Fruit fly (Drosophila melanogaster) whole organism, wandering third instar larva: Measurements from ENCODE around the gene NaPi-III.

Source experiments
- Abd-B ChIP-seq: fragments of >200 bp; optimal IDR thresholded peaks from 2 replicates; lab custom pipeline; 2017; ENCODE audit warnings: missing biosample characterization, missing genetic modification characterization
- CG32264 ChIP-seq: fragments of 200-800 bp; sonication (Bioruptor generic); optimal IDR thresholded peaks from 2 replicates; lab custom pipeline; 2016; ENCODE audit warnings: missing biosample characterization, missing genetic modification characterization
- CG9705 ChIP-seq: fragments of 200-800 bp; sonication (Bioruptor generic); optimal IDR thresholded peaks from 2 replicates; lab custom pipeline; 2018; ENCODE audit warnings: missing biosample characterization, mild to moderate bottlenecking, missing genetic modification characterization
- CrebA ChIP-seq: fragments of 200-800 bp; sonication (Bioruptor generic); optimal IDR thresholded peaks from 2 replicates; lab custom pipeline; 2016; ENCODE audit warnings: missing biosample characterization, mild to moderate bottlenecking, missing genetic modification characterization, borderline replicate concordance
- Dfd ChIP-seq: fragments of >200 bp; optimal IDR thresholded peaks from 2 replicates; lab custom pipeline; 2017; ENCODE audit warnings: missing biosample characterization, missing genetic modification characterization
- Dif ChIP-seq: fragments of 200-275, 200-300 bp; sonication (Bioruptor generic); optimal IDR thresholded peaks from 2 replicates; lab custom pipeline; 2018; ENCODE audit warnings: missing biosample characterization, missing genetic modification characterization; ENCODE audit not compliant: partially characterized antibody
- GATAd ChIP-seq: sonication (Bioruptor generic); optimal IDR thresholded peaks from 2 replicates; lab custom pipeline; 2016; ENCODE audit warnings: missing biosample characterization, missing genetic modification characterization
- HLH106 ChIP-seq: fragments of 200-800 bp; optimal IDR thresholded peaks from 3 replicates; lab custom pipeline; 2019; ENCODE audit warnings: missing biosample characterization, mild to moderate bottlenecking, missing genetic modification characterization, moderate library complexity
- Hnf4 ChIP-seq: fragments of 200-800 bp; sonication (Bioruptor generic); optimal IDR thresholded peaks from 2 replicates; lab custom pipeline; 2016; ENCODE audit warnings: missing biosample characterization, mild to moderate bottlenecking, missing genetic modification characterization
- Hr78 ChIP-seq: fragments of >200 bp; optimal IDR thresholded peaks from 2 replicates; lab custom pipeline; 2017; ENCODE audit warnings: missing biosample characterization, missing genetic modification characterization
- Hr83 ChIP-seq: fragments of 200-300 bp; sonication (Bioruptor generic); optimal IDR thresholded peaks from 2 replicates; lab custom pipeline; 2016; ENCODE audit warnings: missing biosample characterization, mild to moderate bottlenecking, missing genetic modification characterization, moderate library complexity; ENCODE audit not compliant: poor library complexity, severe bottlenecking
- Jra ChIP-seq: sonication (Bioruptor generic); optimal IDR thresholded peaks from 2 replicates; lab custom pipeline; 2016; ENCODE audit warnings: missing biosample characterization, missing genetic modification characterization
- Mio ChIP-seq: sonication (Bioruptor generic); optimal IDR thresholded peaks from 2 replicates; lab custom pipeline; 2016; ENCODE audit warnings: missing biosample characterization, missing genetic modification characterization
- Myc ChIP-seq: fragments of >200 bp; optimal IDR thresholded peaks from 2 replicates; lab custom pipeline; 2017
- N ChIP-seq: fragments of >200 bp; optimal IDR thresholded peaks from 2 replicates; lab custom pipeline; 2018; ENCODE audit warnings: missing biosample characterization, missing external identifiers, missing genetic modification characterization
- OdsH ChIP-seq: fragments of 200-800 bp; sonication (Bioruptor generic); optimal IDR thresholded peaks from 2 replicates; lab custom pipeline; 2016; ENCODE audit warnings: missing biosample characterization, mild to moderate bottlenecking, missing genetic modification characterization
- Rel ChIP-seq, 2 experiments: fragments of 200-800 bp; sonication (Bioruptor generic) in 1 of 2; optimal IDR thresholded peaks; 2 replicates in 1 of 2; 3 replicates in 1 of 2; lab custom pipeline; 2016 to 2019; ENCODE audit warnings: mild to moderate bottlenecking in 2 of 2, missing biosample characterization in 2 of 2, missing genetic modification characterization in 2 of 2, moderate library complexity in 1 of 2
- Sp1 ChIP-seq: fragments of 200-800 bp; sonication (Bioruptor generic); optimal IDR thresholded peaks from 3 replicates; lab custom pipeline; 2019; ENCODE audit warnings: missing biosample characterization, mild to moderate bottlenecking, missing genetic modification characterization, moderate library complexity
- Vsx2 ChIP-seq: fragments of 200-300, 225-300 bp; sonication (Bioruptor generic); optimal IDR thresholded peaks from 2 replicates; lab custom pipeline; 2018; ENCODE audit warnings: missing biosample characterization, missing genetic modification characterization; ENCODE audit not compliant: partially characterized antibody
- br ChIP-seq: fragments of 200-800 bp; sonication (Bioruptor generic); optimal IDR thresholded peaks from 2 replicates; lab custom pipeline; 2016; ENCODE audit warnings: missing biosample characterization, missing genetic modification characterization
- brk ChIP-seq: fragments of 200-800 bp; sonication (Bioruptor generic); optimal IDR thresholded peaks from 2 replicates; lab custom pipeline; 2016; ENCODE audit warnings: missing biosample characterization, mild to moderate bottlenecking, missing genetic modification characterization
- dl ChIP-seq, 2 experiments: fragments of 175-275, 200-275 bp in 1 of 2; fragments of 200-275 bp in 1 of 2; sonication (Bioruptor generic); optimal IDR thresholded peaks; lab custom pipeline; 2018; ENCODE audit warnings: mild to moderate bottlenecking in 2 of 2, missing biosample characterization in 2 of 2, missing genetic modification characterization in 2 of 2, moderate library complexity in 2 of 2; ENCODE audit not compliant: partially characterized antibody in 2 of 2, insufficient read depth in 1 of 2
- dmrt93B ChIP-seq: fragments of 200-800 bp; sonication (Bioruptor generic); optimal IDR thresholded peaks from 2 replicates; lab custom pipeline; 2018; ENCODE audit warnings: missing biosample characterization, mild to moderate bottlenecking, missing genetic modification characterization
- dsf ChIP-seq: sonication (Bioruptor generic); optimal IDR thresholded peaks from 2 replicates; lab custom pipeline; 2016; ENCODE audit warnings: missing biosample characterization, missing genetic modification characterization, borderline replicate concordance
- ey ChIP-seq: fragments of 200-800 bp; sonication (Bioruptor generic); optimal IDR thresholded peaks from 2 replicates; lab custom pipeline; 2016; ENCODE audit warnings: missing biosample characterization, missing genetic modification characterization
- foxo ChIP-seq, 2 experiments: fragments of 200-800 bp; sonication (Bioruptor generic); optimal IDR thresholded peaks; 2 replicates in 1 of 2; 3 replicates in 1 of 2; lab custom pipeline; 2016 to 2017; ENCODE audit warnings: missing biosample characterization in 2 of 2, missing genetic modification characterization in 2 of 2
- h ChIP-seq: fragments of 200-800 bp; sonication (Bioruptor generic); optimal IDR thresholded peaks from 3 replicates; lab custom pipeline; 2016; ENCODE audit warnings: missing biosample characterization, mild to moderate bottlenecking, missing genetic modification characterization
- jim ChIP-seq: fragments of 175-275, 200-325 bp; sonication (Bioruptor generic); optimal IDR thresholded peaks from 2 replicates; lab custom pipeline; 2016; ENCODE audit warnings: missing biosample characterization, mild to moderate bottlenecking, missing genetic modification characterization
- lola ChIP-seq: fragments of >200 bp; optimal IDR thresholded peaks from 2 replicates; lab custom pipeline; 2017; ENCODE audit warnings: missing biosample characterization, missing genetic modification characterization
- pan ChIP-seq: fragments of >200 bp; optimal IDR thresholded peaks from 2 replicates; lab custom pipeline; 2017
- psq ChIP-seq: fragments of 200-800 bp; sonication (Bioruptor generic); optimal IDR thresholded peaks from 3 replicates; lab custom pipeline; 2017; ENCODE audit warnings: missing biosample characterization, mild to moderate bottlenecking, missing genetic modification characterization, moderate library complexity
- rgr ChIP-seq: fragments of 200-800 bp; sonication (Bioruptor generic); optimal IDR thresholded peaks from 3 replicates; lab custom pipeline; 2016; ENCODE audit warnings: missing biosample characterization, mild to moderate bottlenecking, missing genetic modification characterization
- sage ChIP-seq: fragments of 200-800 bp; sonication (Bioruptor generic); optimal IDR thresholded peaks from 2 replicates; lab custom pipeline; 2016; ENCODE audit warnings: missing biosample characterization, mild to moderate bottlenecking, missing genetic modification characterization
- sv ChIP-seq: fragments of 200-800 bp; sonication (Bioruptor generic); optimal IDR thresholded peaks from 3 replicates; lab custom pipeline; 2016; ENCODE audit warnings: missing biosample characterization, missing genetic modification characterization
- tai ChIP-seq: sonication (Bioruptor generic); optimal IDR thresholded peaks from 2 replicates; lab custom pipeline; 2016; ENCODE audit warnings: missing biosample characterization, missing genetic modification characterization
- usp ChIP-seq: fragments of >200 bp; optimal IDR thresholded peaks from 2 replicates; lab custom pipeline; 2017; ENCODE audit warnings: missing biosample characterization, missing genetic modification characterization
- woc ChIP-seq: sonication (Bioruptor generic); optimal IDR thresholded peaks from 2 replicates; lab custom pipeline; 2016; ENCODE audit warnings: missing biosample characterization, mild to moderate bottlenecking, missing genetic modification characterization

NaPi-III gene

DNA sequence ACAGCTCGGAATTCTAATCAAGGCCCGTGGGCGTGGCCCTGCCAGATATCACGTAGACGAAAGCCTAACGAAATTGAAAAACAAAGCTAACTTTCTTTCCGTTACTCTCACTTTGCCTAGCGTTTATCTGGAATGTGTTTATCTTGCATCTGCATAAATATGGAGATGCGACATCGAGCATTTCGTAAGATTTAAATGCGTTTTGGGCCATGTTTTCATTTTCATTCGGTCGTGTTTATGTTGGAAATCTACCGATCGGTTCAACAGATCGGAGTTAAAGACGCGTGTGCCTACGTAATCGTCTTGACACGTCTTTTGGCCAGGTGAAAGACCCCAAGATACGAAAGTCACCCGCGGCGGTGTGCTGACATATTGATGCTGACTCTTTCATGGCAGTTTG is 24.5 kb downstream of the NaPi-III start:
- no peak for TF ChIP-seq CG32264
- no peak for TF ChIP-seq sv (GFP tag; lab: Kevin White, UChicago)
- TF ChIP-seq Dfd (GFP tag; lab: Kevin White, UChicago) = no peak
- no peak for TF ChIP-seq dmrt93B (GFP tag; lab: Kevin White, UChicago)

dm6 chr3L:11148478-11149251 is 25.5 kb downstream of the NaPi-III start:
- no peak for TF ChIP-seq tai
- TF ChIP-seq Vsx2 (GFP tag; lab: Kevin White, UChicago) = no peak
- TF ChIP-seq dmrt93B (GFP tag; lab: Kevin White, UChicago) = no peak
- no peak for TF ChIP-seq CrebA (GFP tag; lab: Kevin White, UChicago)
- no peak for TF ChIP-seq Sp1
- no peak for TF ChIP-seq N (GFP tag; lab: Kevin White, UChicago)
- no peak for TF ChIP-seq dsf (GFP tag; lab: Kevin White, UChicago)
- no peak for TF ChIP-seq rgr
- TF ChIP-seq sage (GFP tag; lab: Kevin White, UChicago) = no peak
- TF ChIP-seq Hr78 (GFP tag; lab: Kevin White, UChicago) = no peak
- no peak for TF ChIP-seq CG32264
- no peak for TF ChIP-seq woc (GFP tag; lab: Kevin White, UChicago)
- no peak for TF ChIP-seq HLH106
- no peak for TF ChIP-seq br (GFP tag; lab: Kevin White, UChicago)

DNA sequence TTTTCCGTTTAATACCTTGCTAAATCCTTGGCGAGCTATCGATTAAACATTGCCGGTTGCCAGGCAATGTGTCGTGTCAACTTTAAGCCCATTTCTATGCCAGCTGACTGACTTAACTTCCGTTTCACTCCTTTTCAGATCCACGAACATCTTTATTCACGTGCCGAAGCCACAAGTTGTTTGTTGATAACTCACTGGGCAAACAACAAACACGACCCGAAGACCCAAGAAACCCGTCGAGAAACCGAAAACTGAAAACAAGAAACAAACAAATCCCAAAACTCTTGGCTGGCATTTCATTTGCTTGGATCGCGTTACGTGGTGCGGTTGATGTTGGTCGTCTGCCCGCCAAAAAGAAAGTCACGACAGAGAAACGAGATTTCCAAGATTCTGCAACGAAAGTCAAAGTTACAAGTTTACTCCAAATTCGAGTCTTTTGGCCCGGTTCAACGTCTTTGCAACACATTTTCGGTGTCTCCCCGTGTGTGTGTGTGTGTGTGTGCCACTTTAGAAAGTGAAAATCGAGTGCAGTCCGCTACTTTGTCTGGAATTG is 27.7 kb downstream of the NaPi-III start, which contains the start of gene CG6216:
TSS of gene CG6216 (minus strand) at position 51 of the 553 bp plus-strand sequence.
- TF ChIP-seq Sp1 = no peak
- TF ChIP-seq jim = no peak
- TF ChIP-seq usp (GFP tag; lab: Kevin White, UChicago) = no peak
- no peak for TF ChIP-seq GATAd (GFP tag; lab: Kevin White, UChicago)
- TF ChIP-seq pan (lab: Kevin White, UChicago) = no peak
- TF ChIP-seq Rel (GFP tag; optimal IDR thresholded peaks at IDR 0.05; lab: Kevin White, UChicago) = no peak
- TF ChIP-seq Rel (tag; optimal IDR thresholded peaks at IDR 0.05; lab: Kevin White, UChicago) = no peak
- no peak for TF ChIP-seq Vsx2 (GFP tag; lab: Kevin White, UChicago)
- no peak for TF ChIP-seq Dfd (GFP tag; lab: Kevin White, UChicago)
- TF ChIP-seq Mio (GFP tag; lab: Kevin White, UChicago) = no peak
- TF ChIP-seq Abd-B = no peak
- no peak for TF ChIP-seq sage (GFP tag; lab: Kevin White, UChicago)
- no peak for TF ChIP-seq lola
- TF ChIP-seq N (GFP tag; lab: Kevin White, UChicago) = no peak
- TF ChIP-seq, all 38 proteins: peak for 0

DNA sequence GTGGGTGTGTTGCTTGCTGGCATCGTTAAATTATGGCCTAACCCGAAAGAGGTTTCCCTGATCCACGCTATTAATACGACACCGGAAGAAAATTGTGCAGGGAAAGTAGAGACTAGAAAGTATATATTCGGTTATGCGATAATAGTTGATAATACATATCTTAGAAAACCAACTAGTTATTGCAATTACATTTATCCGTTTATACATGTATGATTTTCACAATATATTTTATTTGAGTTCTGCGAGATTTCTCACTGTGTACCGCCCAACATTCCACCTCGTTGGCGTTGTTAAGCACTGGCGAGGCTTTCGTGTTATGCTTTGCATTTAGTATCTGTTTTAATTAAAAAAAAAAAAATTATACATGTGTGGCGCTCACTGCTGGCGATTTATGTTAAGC is 32.2 kb downstream of the NaPi-III start:
- no peak for TF ChIP-seq Hr78 (GFP tag; lab: Kevin White, UChicago)
- peak; percentile 18 for TF ChIP-seq HLH106
- TF ChIP-seq Abd-B = no peak
- TF ChIP-seq sv (GFP tag; lab: Kevin White, UChicago) = no peak
- TF ChIP-seq h (GFP tag; lab: Kevin White, UChicago) = peak; percentile 47
- peak; percentile 7 for TF ChIP-seq psq (GFP tag; lab: Kevin White, UChicago)
- TF ChIP-seq br (GFP tag; lab: Kevin White, UChicago) = no peak
- TF ChIP-seq Dfd (GFP tag; lab: Kevin White, UChicago) = no peak
- TF ChIP-seq CrebA (GFP tag; lab: Kevin White, UChicago) = no peak
- TF ChIP-seq GATAd (GFP tag; lab: Kevin White, UChicago) = no peak
- peak in 1 of 2 experiments; percentile 26 for TF ChIP-seq foxo (GFP tag; optimal IDR thresholded peaks at IDR 0.05; lab: Kevin White, UChicago)
- peak; percentile 7 for TF ChIP-seq ey (GFP tag; lab: Kevin White, UChicago)
- no peak for TF ChIP-seq jim
- no peak for TF ChIP-seq brk (GFP tag; lab: Kevin White, UChicago)
- TF ChIP-seq usp (GFP tag; lab: Kevin White, UChicago) = no peak
- TF ChIP-seq woc (GFP tag; lab: Kevin White, UChicago) = peak; percentile 10
- peak; percentile 26 for TF ChIP-seq rgr
- TF ChIP-seq pan (lab: Kevin White, UChicago) = no peak
- TF ChIP-seq tai = no peak
- TF ChIP-seq Rel (GFP tag; optimal IDR thresholded peaks at IDR 0.05; lab: Kevin White, UChicago) = no peak
- TF ChIP-seq Rel (tag; optimal IDR thresholded peaks at IDR 0.05; lab: Kevin White, UChicago) = no peak
- TF ChIP-seq Dif (GFP tag; lab: Kevin White, UChicago) = no peak
- no peak for TF ChIP-seq dl (GFP tag; optimal IDR thresholded peaks at IDR 0.05; lab: Kevin White, UChicago; ENCODE audit: insufficient read depth in 1 of 2, partially characterized antibody in 2 of 2)
- no peak for TF ChIP-seq Hnf4 (GFP tag; lab: Kevin White, UChicago)
- TF ChIP-seq Mio (GFP tag; lab: Kevin White, UChicago) = no peak
- no peak for TF ChIP-seq sage (GFP tag; lab: Kevin White, UChicago)
- TF ChIP-seq Sp1 = peak; percentile 15
- no peak for TF ChIP-seq Vsx2 (GFP tag; lab: Kevin White, UChicago)
- TF ChIP-seq OdsH (GFP tag; lab: Kevin White, UChicago) = peak; percentile 4
- no peak for TF ChIP-seq Hr83
- TF ChIP-seq N (GFP tag; lab: Kevin White, UChicago) = no peak
- no peak for TF ChIP-seq CG9705 (GFP tag; lab: Kevin White, UChicago)
- TF ChIP-seq Jra (GFP tag; lab: Kevin White, UChicago) = no peak
- no peak for TF ChIP-seq dsf (GFP tag; lab: Kevin White, UChicago)
- TF ChIP-seq CG32264 = no peak
- no peak for TF ChIP-seq lola
- no peak for TF ChIP-seq Myc
